Worm (Caenorhabditis elegans) whole organism, L4/young adult: ENCODE data around the gene K05F1.13.

ENCODE experiments used
- W03F9.2 ChIP-seq: fragments of 150-350 bp; optimal IDR thresholded peaks from 2 replicates; lab custom pipeline; 2014; ENCODE audit warnings: missing biosample characterization, missing genetic modification characterization
- him-1 ChIP-seq: sonication (generic microtip); optimal IDR thresholded peaks from 2 replicates; lab custom pipeline; 2016; ENCODE audit warnings: missing genotype, missing genetic modification reagents, missing genetic modification characterization, missing compliant biosample characterization

DNA sequence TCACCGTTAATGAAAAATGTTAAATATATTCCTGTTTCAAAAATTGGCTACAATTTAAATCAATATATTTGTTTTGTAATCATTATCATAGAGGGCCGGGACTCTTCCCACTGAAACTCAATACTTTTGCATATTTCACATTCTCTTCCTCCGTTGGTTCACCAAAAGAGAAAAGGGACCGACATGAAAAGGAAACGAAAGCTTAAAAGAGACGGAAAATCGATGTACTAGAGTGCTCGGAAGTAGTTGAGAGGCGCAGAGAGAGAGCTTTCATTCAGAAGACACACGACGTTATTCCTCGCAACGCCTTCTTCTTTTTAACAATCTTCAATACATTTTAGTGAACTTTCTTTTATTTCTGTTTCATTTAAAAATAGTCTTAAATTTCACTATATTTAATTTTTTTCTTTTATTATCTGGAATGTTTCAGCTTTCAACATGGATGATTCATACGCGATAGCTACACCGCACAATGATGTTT lies 31.4 kb downstream of the K05F1.13 start, which contains the start of gene ehs-1:
- no peak for TF ChIP-seq him-1 (tag; lab: Kevin White, UChicago)
- no peak for TF ChIP-seq W03F9.2 (tag; lab: Kevin White, UChicago)
